Worm (Caenorhabditis elegans) whole organism, L1 larva: ENCODE measurements around the gene cyn-16.

Source experiments
- ceh-82 ChIP-seq, 3 experiments: fragments of 150-350 bp in 1 of 3; sonication (generic microtip) in 2 of 3; optimal IDR thresholded peaks; 2 replicates each; lab custom pipeline; 2014 to 2017; ENCODE audit warnings: missing biosample characterization in 3 of 3, missing genetic modification characterization in 3 of 3
- lin-15B ChIP-seq: fragments of 150-350 bp; sonication (generic microtip); optimal IDR thresholded peaks from 3 replicates; lab custom pipeline; 2014; ENCODE audit warnings: missing biosample characterization, missing genetic modification characterization
- unc-130 ChIP-seq: fragments of 150-350 bp; optimal IDR thresholded peaks from 2 replicates; lab custom pipeline; 2017; ENCODE audit warnings: missing biosample characterization, missing genetic modification characterization, inconsistent platforms
- unc-62 ChIP-seq: fragments of 150-350 bp; optimal IDR thresholded peaks from 2 replicates; lab custom pipeline; 2014; ENCODE audit warnings: missing biosample characterization, missing genetic modification reagents, missing genetic modification characterization

DNA sequence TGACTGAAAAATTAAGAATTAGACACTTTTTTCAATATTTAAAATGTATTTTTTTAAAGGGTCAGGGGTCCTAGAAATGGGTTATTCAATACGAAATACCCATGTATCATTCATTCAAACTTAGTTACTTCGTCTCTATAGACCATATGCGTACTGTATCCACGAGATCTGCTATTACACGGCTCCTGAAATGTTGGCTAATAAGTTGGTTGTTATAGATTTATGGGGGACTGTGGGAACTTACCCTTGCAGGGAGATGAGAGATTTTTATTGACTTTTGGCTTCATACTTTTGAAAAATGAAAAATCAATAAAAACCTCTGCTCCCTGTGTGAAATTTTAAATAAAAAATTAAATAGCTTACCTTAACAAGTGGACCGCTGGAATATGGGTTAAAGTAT, 57.6 kb downstream of the cyn-16 start:
- TF ChIP-seq unc-62 (GFP tag; lab: Kevin White, UChicago): no peak
- TF ChIP-seq ceh-82 (tag; optimal IDR thresholded peaks at IDR 0.05; lab: Kevin White, UChicago): no peak
- TF ChIP-seq lin-15B (tag; lab: Kevin White, UChicago): no peak
- TF ChIP-seq unc-130 (tag; lab: Kevin White, UChicago): no peak
